Worm (Caenorhabditis elegans): ENCODE data around the gene cutl-5.

Gene cutl-5

ce11 chrII:7104794-7105613 lies 10.7 kb downstream of the cutl-5 start, which contains the start of the genes farl-11 and rpl-33 (continued):
- TF ChIP-seq attf-5 (GFP tag; optimal IDR thresholded peaks at IDR 0.05) (peak; percentile 72), snpc-1.3 (tag; optimal IDR thresholded peaks at IDR 0.05; ENCODE audit: insufficient read depth) (peak; percentile 59), efl-1 (GFP tag; optimal IDR thresholded peaks at IDR 0.05) (peak; percentile 18), K12H6.12 (tag; optimal IDR thresholded peaks at IDR 0.05) (peak; percentile 56), hmg-1.2 (GFP tag; IDR thresholded peaks at IDR 0.05) (no peak; the same call in 1 of the 2 replicates), Y79H2A.3 (GFP tag; conservative IDR thresholded peaks at IDR 0.05) (no peak), die-1 (tag; optimal IDR thresholded peaks at IDR 0.05) (no peak), zim-3 (tag; optimal IDR thresholded peaks at IDR 0.05) (no peak), cebp-1 (GFP tag; IDR thresholded peaks at IDR 0.05) (no peak), cebp-1 (tag; optimal IDR thresholded peaks at IDR 0.05) (peak; percentile 43)

ce11 chrII:7103111-7103510 lies 12.6 kb downstream of the cutl-5 start:
- TF ChIP-seq bed-1 (GFP tag; IDR thresholded peaks at IDR 0.05) = no peak
- TF ChIP-seq F33H1.4 (GFP tag; IDR thresholded peaks at IDR 0.05) = no peak
- TF ChIP-seq K11D2.4 (GFP tag; IDR thresholded peaks at IDR 0.05) = no peak
- no peak for TF ChIP-seq dpl-1 (GFP tag; optimal IDR thresholded peaks at IDR 0.05)
- no peak for TF ChIP-seq ceh-91 (GFP tag; IDR thresholded peaks at IDR 0.05)
- no peak for TF ChIP-seq dox-1 (GFP tag; IDR thresholded peaks at IDR 0.05)
- no peak for TF ChIP-seq Y95B8A.8 (GFP tag; IDR thresholded peaks at IDR 0.05)

ce11 chrII:7102288-7102687 lies 13.4 kb downstream of the cutl-5 start:
- TF ChIP-seq nhr-80 (tag; optimal IDR thresholded peaks at IDR 0.05) = peak; percentile 30
- TF ChIP-seq lin-40 (tag; optimal IDR thresholded peaks at IDR 0.05) = no peak

ce11 chrII:7100838-7101237 lies 14.9 kb downstream of the cutl-5 start, which contains the start of gene mmaa-1:
Gene mmaa-1 (minus strand): TSS chrII:7101165.
- TF ChIP-seq hmg-20 (GFP tag; IDR thresholded peaks at IDR 0.05) = no peak
- TF ChIP-seq Y56A3A.18 (GFP tag; IDR thresholded peaks at IDR 0.05) = peak; percentile 78; the same call in 1 of the 2 replicates
- TF ChIP-seq xnd-1 (tag; optimal IDR thresholded peaks at IDR 0.05) = peak; percentile 10
- TF ChIP-seq ztf-3 (GFP tag; optimal IDR thresholded peaks at IDR 0.05) = no peak
- peak; percentile 69 for TF ChIP-seq chd-7 (tag; optimal IDR thresholded peaks at IDR 0.05)
- TF ChIP-seq fkh-3 (tag; optimal IDR thresholded peaks at IDR 0.05) = peak; percentile 69
- TF ChIP-seq F52B5.7 (tag; optimal IDR thresholded peaks at IDR 0.05) = no peak
- no peak for TF ChIP-seq ztf-25 (GFP tag; IDR thresholded peaks at IDR 0.05)
- no peak for TF ChIP-seq let-526 (GFP tag; IDR thresholded peaks at IDR 0.05)
- TF ChIP-seq B0035.1 (tag; optimal IDR thresholded peaks at IDR 0.05) = no peak
- TF ChIP-seq nfyb-1 (GFP tag; IDR thresholded peaks at IDR 0.05) = peak; percentile 51; the same call in 1 of the 2 replicates
- 0 out of 2 replicates have a peak, but pooled peaks have one; percentile 21 for TF ChIP-seq K11D2.4 (GFP tag; IDR thresholded peaks at IDR 0.05)
- no peak for TF ChIP-seq B0261.1 (tag; optimal IDR thresholded peaks at IDR 0.05)
- TF ChIP-seq F22D6.2 (tag; optimal IDR thresholded peaks at IDR 0.05) = no peak
- no peak for TF ChIP-seq cebp-2 (GFP tag; IDR thresholded peaks at IDR 0.05)
- 0 out of 2 replicates have a peak, but pooled peaks have one; percentile 32 for TF ChIP-seq mcd-1 (GFP tag; IDR thresholded peaks at IDR 0.05)
- TF ChIP-seq rec-8 (tag; optimal IDR thresholded peaks at IDR 0.05) = no peak
- TF ChIP-seq ama-1 (optimal IDR thresholded peaks at IDR 0.05) = peak; percentile 78
- no peak for TF ChIP-seq ama-1 (GFP tag; optimal IDR thresholded peaks at IDR 0.05)
- TF ChIP-seq him-1 (tag; optimal IDR thresholded peaks at IDR 0.05) = no peak
- peak; percentile 3 for TF ChIP-seq madf-10 (tag; optimal IDR thresholded peaks at IDR 0.05)
- no peak for TF ChIP-seq pbrm-1 (GFP tag; IDR thresholded peaks at IDR 0.05)
- no peak for TF ChIP-seq ceh-91 (GFP tag; IDR thresholded peaks at IDR 0.05)
- TF ChIP-seq nhr-80 (tag; optimal IDR thresholded peaks at IDR 0.05) = no peak
- no peak for TF ChIP-seq zfh-2 (GFP tag; conservative IDR thresholded peaks at IDR 0.05)
- TF ChIP-seq attf-5 (GFP tag; optimal IDR thresholded peaks at IDR 0.05) = no peak
- TF ChIP-seq ztf-18 (tag; optimal IDR thresholded peaks at IDR 0.05) = no peak
- TF ChIP-seq let-607 (tag; optimal IDR thresholded peaks at IDR 0.05) = peak in 1 of 2 experiments; percentile 26
- TF ChIP-seq zim-3 (tag; optimal IDR thresholded peaks at IDR 0.05) = peak; percentile 19
